Worm (Caenorhabditis elegans): ENCODE measurements around the gene eef-1B.1.

The eef-1B.1 gene

ce11 chrIII:7973201-7973767 lies at the start of gene eef-1B.1, which contains the start of gene aco-2 (continued):
- TF ChIP-seq sdz-12 (GFP tag; optimal IDR thresholded peaks at IDR 0.05) (no peak), ztf-7 (tag; optimal IDR thresholded peaks at IDR 0.05) (peak; percentile 78), nhr-28 (tag; optimal IDR thresholded peaks at IDR 0.05) (peak; percentile 84), T26A8.4 (GFP tag; IDR thresholded peaks at IDR 0.05) (peak; percentile 91), mxl-3 (GFP tag; optimal IDR thresholded peaks at IDR 0.05) (peak; percentile 92), hif-1 (tag; optimal IDR thresholded peaks at IDR 0.05) (peak; percentile 56 to 71), daf-16 (GFP tag; optimal IDR thresholded peaks at IDR 0.05) (peak in 1 of 2 experiments; percentile 61), daf-16 (tag; optimal IDR thresholded peaks at IDR 0.05) (peak; percentile 89), attf-4 (tag; optimal IDR thresholded peaks at IDR 0.05) (no peak), dmd-6 (GFP tag; IDR thresholded peaks at IDR 0.05) (peak; percentile 86), jun-1 (tag; optimal IDR thresholded peaks at IDR 0.05) (peak; percentile 68), zfp-2 (tag; optimal IDR thresholded peaks at IDR 0.05) (peak; percentile 35), ces-1 (GFP tag; optimal IDR thresholded peaks at IDR 0.05) (no peak), vab-7 (GFP tag; IDR thresholded peaks at IDR 0.05) (0 out of 2 replicates have a peak, but pooled peaks have one; percentile 7), nhr-11 (tag; optimal IDR thresholded peaks at IDR 0.05) (peak; percentile 88), nhr-42 (GFP tag; IDR thresholded peaks at IDR 0.05) (peak; percentile 90), T20F7.1 (GFP tag; optimal IDR thresholded peaks at IDR 0.05) (peak; percentile 88), nhr-6 (tag; optimal IDR thresholded peaks at IDR 0.05) (peak; percentile 95), R02D3.7 (tag; optimal IDR thresholded peaks at IDR 0.05) (no peak), aha-1 (tag) (peak; percentile 99), pqm-1 (tag; optimal IDR thresholded peaks at IDR 0.05) (no peak), ctbp-1 (GFP tag; IDR thresholded peaks at IDR 0.05) (peak; percentile 54), lin-13 (GFP tag; optimal IDR thresholded peaks at IDR 0.05) (peak; percentile 92), hlh-11 (tag; optimal IDR thresholded peaks at IDR 0.05) (peak; percentile 95)

DNA sequence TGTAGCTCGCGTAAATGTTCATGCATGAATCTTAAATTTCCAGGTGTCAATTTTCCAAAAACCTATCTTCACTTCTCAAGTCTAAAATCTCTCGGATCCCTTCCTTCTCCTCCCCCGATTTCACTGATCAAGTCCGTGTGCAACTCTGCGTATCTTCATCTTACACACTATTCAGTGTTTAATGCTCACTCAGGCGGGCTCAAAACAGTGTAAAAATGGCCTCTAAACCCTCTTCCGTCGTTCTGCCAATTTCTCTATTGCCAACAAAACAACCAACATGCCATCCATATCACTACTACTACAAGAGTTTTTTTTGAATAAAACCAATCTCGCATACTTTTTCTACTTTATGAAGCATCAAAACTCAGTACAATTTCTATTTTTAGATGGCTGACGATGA lies 48.9 kb upstream of the eef-1B.1 start, which contains the start of gene F44B9.2:
F44B9.2 (plus strand) TSS at position 387 of the 400 bp plus-strand sequence.
- TF ChIP-seq aha-1 (tag) (peak; percentile 46), D1046.2 (GFP tag; IDR thresholded peaks at IDR 0.05) (no peak), mdt-29 (GFP tag; IDR thresholded peaks at IDR 0.05) (no peak), ceh-44 (GFP tag; IDR thresholded peaks at IDR 0.05) (no peak), unc-62 (GFP tag; optimal IDR thresholded peaks at IDR 0.05 in 1 of 2) (peak in 1 of 2 experiments; percentile 95), unc-62 (tag; optimal IDR thresholded peaks at IDR 0.05) (no peak), attf-4 (tag; optimal IDR thresholded peaks at IDR 0.05) (no peak)

DNA sequence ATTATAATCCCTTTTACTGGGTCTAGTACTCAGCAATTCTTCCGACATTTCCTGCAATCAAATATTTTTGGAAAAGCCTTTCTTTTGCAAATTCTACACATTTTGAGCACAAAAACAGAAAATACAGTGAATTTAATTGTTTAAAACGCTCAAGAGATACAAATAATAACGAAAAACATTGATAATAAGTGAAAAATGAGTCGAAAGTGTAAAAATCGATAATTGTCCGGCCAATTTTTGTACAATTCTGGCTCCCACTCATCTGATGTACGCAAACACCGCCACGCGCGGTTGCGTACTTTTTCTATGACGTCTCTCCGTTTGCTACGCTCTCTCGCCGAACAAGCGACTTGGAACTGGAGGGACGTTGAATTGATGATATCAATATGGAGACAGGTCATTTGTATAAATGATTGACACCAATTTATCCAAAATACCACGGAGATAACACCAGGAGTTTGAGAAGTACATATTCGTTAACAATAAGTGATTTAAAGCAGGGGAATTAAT lies 47.7 kb upstream of the eef-1B.1 start, which contains the start of gene lin-36:
lin-36 (minus strand) TSS at position 51 of the 510 bp plus-strand sequence.
- TF ChIP-seq F49E8.2 (tag; optimal IDR thresholded peaks at IDR 0.05; ENCODE audit: borderline replicate concordance) (no peak), zfp-3 (GFP tag; conservative IDR thresholded peaks at IDR 0.05) (no peak), dve-1 (tag; optimal IDR thresholded peaks at IDR 0.05; ENCODE audit: insufficient read depth) (peak; percentile 78), hlh-11 (tag; optimal IDR thresholded peaks at IDR 0.05) (peak; percentile 91), ceh-44 (GFP tag; IDR thresholded peaks at IDR 0.05) (no peak), nhr-42 (GFP tag; IDR thresholded peaks at IDR 0.05) (0 out of 2 replicates have a peak, but pooled peaks have one; percentile 20), nhr-6 (tag; optimal IDR thresholded peaks at IDR 0.05) (peak; percentile 87), madf-5 (GFP tag; IDR thresholded peaks at IDR 0.05) (no peak), ztf-7 (tag; optimal IDR thresholded peaks at IDR 0.05) (no peak), daf-12 (tag; optimal IDR thresholded peaks at IDR 0.05) (no peak), mes-2 (tag; optimal IDR thresholded peaks at IDR 0.05; ENCODE audit: poor library complexity, severe bottlenecking) (peak; percentile 91), lin-13 (GFP tag; optimal IDR thresholded peaks at IDR 0.05) (peak; percentile 84), duxl-1 (tag; optimal IDR thresholded peaks at IDR 0.05; ENCODE audit: poor library complexity) (no peak), arid-1 (GFP tag; conservative IDR thresholded peaks at IDR 0.05) (peak; percentile 43; the same call in 1 of the 2 replicates), nhr-77 (tag; optimal IDR thresholded peaks at IDR 0.05) (peak; percentile 17), tra-1 (GFP tag; IDR thresholded peaks at IDR 0.05) (no peak), mxl-3 (GFP tag; optimal IDR thresholded peaks at IDR 0.05) (peak; percentile 62), vab-7 (GFP tag; IDR thresholded peaks at IDR 0.05) (0 out of 2 replicates have a peak, but pooled peaks have one; percentile 25), mdt-29 (GFP tag; IDR thresholded peaks at IDR 0.05) (0 out of 2 replicates have a peak, but pooled peaks have one; percentile 18), unc-130 (GFP tag; optimal IDR thresholded peaks at IDR 0.05) (peak; percentile 17), rbr-2 (tag; optimal IDR thresholded peaks at IDR 0.05) (peak; percentile 57), jun-1 (tag; optimal IDR thresholded peaks at IDR 0.05) (no peak), hmg-1.1 (GFP tag; IDR thresholded peaks at IDR 0.05) (peak; percentile 70), ceh-28 (tag; optimal IDR thresholded peaks at IDR 0.05) (peak; percentile 58), mdl-1 (tag; optimal IDR thresholded peaks at IDR 0.05) (peak in 1 of 2 experiments; percentile 14), hlh-30 (tag; optimal IDR thresholded peaks at IDR 0.05; ENCODE audit: insufficient read depth) (peak; percentile 78)
